Fruit fly (Drosophila melanogaster): Measurements from ENCODE around the gene cdm.
A peak's percentile ranks its signal among the peaks of the same experiment; 100 is the strongest.

The cdm gene

dm6 chr3R:18196991-18197801 lies 13.9 kb upstream of the cdm start (continued):
- TF ChIP-seq CG7745 (tag; optimal IDR thresholded peaks at IDR 0.05) (peak; percentile 26), CG4360 (GFP tag; IDR thresholded peaks at IDR 0.05) (no peak), CG1233 (GFP tag; optimal IDR thresholded peaks at IDR 0.05) (peak; percentile 73), CG18262 (tag; optimal IDR thresholded peaks at IDR 0.05) (peak; percentile 79), CG12391 (tag; optimal IDR thresholded peaks at IDR 0.05) (peak; percentile 75), chif (GFP tag; optimal IDR thresholded peaks at IDR 0.05) (peak in 1 of 2 experiments; percentile 36), CG9609 (GFP tag; optimal IDR thresholded peaks at IDR 0.05) (peak; percentile 14), oc (tag; optimal IDR thresholded peaks at IDR 0.05) (peak; percentile 58), Lim3 (GFP tag; IDR thresholded peaks at IDR 0.05) (no peak), CG30020 (tag; optimal IDR thresholded peaks at IDR 0.05) (peak; percentile 9), caup (GFP tag; optimal IDR thresholded peaks at IDR 0.05; ENCODE audit: severe bottlenecking) (peak; percentile 34), D19A (tag; optimal IDR thresholded peaks at IDR 0.05) (peak; percentile 52), Scr (GFP tag; IDR thresholded peaks at IDR 0.05; ENCODE audit: partially characterized antibody) (no peak), nmo (GFP tag; optimal IDR thresholded peaks at IDR 0.05) (peak; percentile 76), Sox102F (GFP tag; optimal IDR thresholded peaks at IDR 0.05) (peak; percentile 60), CG18599 (GFP tag; optimal IDR thresholded peaks at IDR 0.05) (peak; percentile 71), H2.0 (GFP tag; IDR thresholded peaks at IDR 0.05) (no peak), toy (GFP tag; IDR thresholded peaks at IDR 0.05) (no peak), esg (GFP tag; conservative IDR thresholded peaks at IDR 0.05) (no peak), dmrt11E (tag; optimal IDR thresholded peaks at IDR 0.05) (peak; percentile 57), CG18476 (GFP tag; optimal IDR thresholded peaks at IDR 0.05) (peak; percentile 35), pros (GFP tag; optimal IDR thresholded peaks at IDR 0.05) (peak; percentile 76), lilli (GFP tag; optimal IDR thresholded peaks at IDR 0.05) (peak; percentile 41), CG8924 (tag; optimal IDR thresholded peaks at IDR 0.05) (peak; percentile 62), Sox100B (GFP tag; optimal IDR thresholded peaks at IDR 0.05) (peak; percentile 73), pzg (GFP tag; optimal IDR thresholded peaks at IDR 0.05) (peak; percentile 3), cwo (GFP tag; optimal IDR thresholded peaks at IDR 0.05) (peak; percentile 51), CG6175 (GFP tag; IDR thresholded peaks at IDR 0.05) (no peak), CG30431 (GFP tag; optimal IDR thresholded peaks at IDR 0.05) (peak; percentile 17), CG6254 (GFP tag; optimal IDR thresholded peaks at IDR 0.05) (no peak), D (optimal IDR thresholded peaks at IDR 0.05) (no peak), D (GFP tag; optimal IDR thresholded peaks at IDR 0.05) (peak; percentile 26), Mes4 (GFP tag; optimal IDR thresholded peaks at IDR 0.05) (no peak), D19B (GFP tag; optimal IDR thresholded peaks at IDR 0.05) (peak; percentile 37), MESR4 (GFP tag; optimal IDR thresholded peaks at IDR 0.05) (peak; percentile 40), chinmo (GFP tag; IDR thresholded peaks at IDR 0.05; ENCODE audit: partially characterized antibody) (no peak), NfI (GFP tag; optimal IDR thresholded peaks at IDR 0.05) (peak; percentile 53), CG9437 (GFP tag; optimal IDR thresholded peaks at IDR 0.05) (peak; percentile 84), slbo (GFP tag; IDR thresholded peaks at IDR 0.05) (no peak), CG1832 (GFP tag; optimal IDR thresholded peaks at IDR 0.05) (peak; percentile 65), scrt (GFP tag; optimal IDR thresholded peaks at IDR 0.05) (no peak), CG10543 (GFP tag; optimal IDR thresholded peaks at IDR 0.05) (peak; percentile 51), CG3726 (GFP tag; IDR thresholded peaks at IDR 0.05) (no peak), Max (GFP tag; optimal IDR thresholded peaks at IDR 0.05) (peak; percentile 8), pum (GFP tag; optimal IDR thresholded peaks at IDR 0.05) (peak; percentile 41), CG31224 (GFP tag; IDR thresholded peaks at IDR 0.05) (no peak), bowl (GFP tag; IDR thresholded peaks at IDR 0.05) (no peak), sna (GFP tag; IDR thresholded peaks at IDR 0.05; ENCODE audit: partially characterized antibody) (no peak), yki (optimal IDR thresholded peaks at IDR 0.05) (peak; percentile 69)
